Worm (Caenorhabditis elegans) whole organism, L4 larva: ENCODE data around the gene nlp-30.

Experiments
- ceh-20 ChIP-seq: fragments of 200-800 bp; sonication (Bioruptor generic); IDR thresholded peaks from 2 replicates; pipeline ENCODE4 v1.3.6; 2022; ENCODE audit warnings: missing genetic modification reagents, missing genetic modification characterization, missing compliant biosample characterization
- ceh-28 ChIP-seq: fragments of 150-350 bp; optimal IDR thresholded peaks from 2 replicates; lab custom pipeline; 2014; ENCODE audit warnings: missing biosample characterization, missing genetic modification reagents, missing genetic modification characterization
- nhr-237 ChIP-seq: sonication (generic microtip); optimal IDR thresholded peaks from 2 replicates; lab custom pipeline; 2017; ENCODE audit warnings: missing biosample characterization, missing genetic modification characterization
- nhr-76 ChIP-seq: fragments of 150-350 bp; optimal IDR thresholded peaks from 2 replicates; lab custom pipeline; 2014; ENCODE audit warnings: missing biosample characterization, missing genetic modification characterization

ce11 chrV:4024777-4025176 lies 43.0 kb downstream of the nlp-30 start, which contains the start of gene K09D9.1:
- TF ChIP-seq nhr-237 (tag; lab: Kevin White, UChicago) (no peak), ceh-28 (tag; lab: Kevin White, UChicago) (no peak), nhr-76 (tag; lab: Kevin White, UChicago) (no peak), ceh-20 (GFP tag; lab: Robert Waterston, UW) (no peak)
